Fruit fly (Drosophila melanogaster): ENCODE results near the gene CG10472.

CG10472 gene

dm6 chr3L:6062860-6063607 lies at the start of gene CG10472:
CG10472 (minus strand) TSS chr3L:6062910.
- peak; percentile 13 for TF ChIP-seq CG12768 (GFP tag; optimal IDR thresholded peaks at IDR 0.05)
- no peak for TF ChIP-seq Crg-1 (GFP tag; optimal IDR thresholded peaks at IDR 0.05)
- no peak for TF ChIP-seq Mnt (GFP tag; optimal IDR thresholded peaks at IDR 0.05)
- TF ChIP-seq CG1620 (GFP tag; optimal IDR thresholded peaks at IDR 0.05): no peak
- TF ChIP-seq tj (GFP tag; optimal IDR thresholded peaks at IDR 0.05): no peak
- peak; percentile 82 for TF ChIP-seq cic (GFP tag; optimal IDR thresholded peaks at IDR 0.05)
- TF ChIP-seq bab1 (GFP tag; optimal IDR thresholded peaks at IDR 0.05): no peak
- TF ChIP-seq cnc (optimal IDR thresholded peaks at IDR 0.05): no peak
- TF ChIP-seq kay (GFP tag; ENCODE audit: borderline replicate concordance): peak; percentile 76

- no peak for TF ChIP-seq CG1620 (GFP tag; optimal IDR thresholded peaks at IDR 0.05)
- TF ChIP-seq Crg-1 (GFP tag; optimal IDR thresholded peaks at IDR 0.05): no peak
- no peak for TF ChIP-seq CG12768 (GFP tag; optimal IDR thresholded peaks at IDR 0.05)
- no peak for TF ChIP-seq pad (GFP tag; optimal IDR thresholded peaks at IDR 0.05)
- no peak for TF ChIP-seq Hr96 (GFP tag; optimal IDR thresholded peaks at IDR 0.05)
- no peak for TF ChIP-seq CG7045 (GFP tag; optimal IDR thresholded peaks at IDR 0.05)
- no peak for TF ChIP-seq CG33017 (tag; optimal IDR thresholded peaks at IDR 0.05)
- TF ChIP-seq bab1 (GFP tag; optimal IDR thresholded peaks at IDR 0.05): no peak
- no peak for TF ChIP-seq CG14711 (tag; optimal IDR thresholded peaks at IDR 0.05)
- no peak for TF ChIP-seq kay (GFP tag; ENCODE audit: borderline replicate concordance)
- TF ChIP-seq CG11617 (GFP tag; optimal IDR thresholded peaks at IDR 0.05): no peak
- TF ChIP-seq CG7101 (tag; optimal IDR thresholded peaks at IDR 0.05): no peak
Observed at dm6 chr3L:6111458-6111857, 48.7 kb upstream of the CG10472 start.

DNA sequence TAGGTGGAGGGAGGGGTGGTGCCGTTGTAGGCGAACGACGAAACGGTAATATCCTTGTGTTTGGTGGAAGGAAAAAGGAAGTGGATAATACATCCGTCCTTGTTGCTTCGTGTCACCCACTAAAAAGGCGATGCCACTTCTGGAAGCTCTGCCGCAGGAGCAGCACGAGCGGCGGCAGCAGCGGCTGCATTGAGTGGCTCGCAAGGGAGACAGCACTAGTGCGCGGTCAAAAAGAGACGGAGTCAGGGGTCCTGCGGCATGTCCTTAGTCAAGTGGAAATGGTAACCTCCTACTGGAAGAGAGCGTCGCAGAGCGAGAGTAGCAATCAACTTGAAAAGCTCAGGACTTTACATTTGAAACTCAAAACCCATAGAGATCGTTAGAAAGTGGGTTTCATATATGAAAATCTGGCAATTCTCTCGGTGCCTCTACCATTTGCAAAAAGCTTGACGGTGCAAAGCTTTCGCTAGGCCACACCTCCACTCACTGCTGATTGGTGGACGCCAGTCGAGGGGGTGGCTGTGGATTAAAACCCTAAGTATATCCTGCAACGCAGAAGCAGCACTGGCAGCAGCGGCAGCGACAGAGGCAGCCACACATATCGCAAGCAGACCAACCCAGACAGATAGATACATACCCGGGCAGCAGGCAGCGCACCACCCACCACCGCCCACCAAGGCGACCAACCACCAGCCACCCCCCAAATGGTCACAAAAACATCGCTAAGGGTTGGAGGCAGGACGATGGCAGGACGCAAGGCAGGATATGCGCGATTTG lies 48.2 kb upstream of the CG10472 start:
- no peak for TF ChIP-seq CG33017 (tag; optimal IDR thresholded peaks at IDR 0.05)
- TF ChIP-seq CG5204 (GFP tag; optimal IDR thresholded peaks at IDR 0.05): no peak
- TF ChIP-seq CG7101 (tag; optimal IDR thresholded peaks at IDR 0.05): no peak
- no peak for TF ChIP-seq Clk (GFP tag; optimal IDR thresholded peaks at IDR 0.05)
- no peak for TF ChIP-seq Mnt (GFP tag; optimal IDR thresholded peaks at IDR 0.05)
- no peak for TF ChIP-seq cic (GFP tag; optimal IDR thresholded peaks at IDR 0.05)
- TF ChIP-seq CG1620 (GFP tag; optimal IDR thresholded peaks at IDR 0.05): no peak
- no peak for TF ChIP-seq tj (GFP tag; optimal IDR thresholded peaks at IDR 0.05)
- no peak for TF ChIP-seq CG14711 (tag; optimal IDR thresholded peaks at IDR 0.05)
- no peak for TF ChIP-seq CG7045 (GFP tag; optimal IDR thresholded peaks at IDR 0.05)
- no peak for TF ChIP-seq pad (GFP tag; optimal IDR thresholded peaks at IDR 0.05)
- TF ChIP-seq kay (GFP tag; ENCODE audit: borderline replicate concordance): no peak
- no peak for TF ChIP-seq toe (GFP tag; optimal IDR thresholded peaks at IDR 0.05)

dm6 chr3L:6108264-6109060 lies 45.8 kb upstream of the CG10472 start:
- TF ChIP-seq kay (GFP tag; ENCODE audit: borderline replicate concordance): no peak
- TF ChIP-seq cic (GFP tag; optimal IDR thresholded peaks at IDR 0.05): no peak
- TF ChIP-seq bab1 (GFP tag; optimal IDR thresholded peaks at IDR 0.05): no peak
- TF ChIP-seq CG1620 (GFP tag; optimal IDR thresholded peaks at IDR 0.05): no peak
- no peak for TF ChIP-seq cnc (optimal IDR thresholded peaks at IDR 0.05)
- TF ChIP-seq Hr96 (GFP tag; optimal IDR thresholded peaks at IDR 0.05): no peak
- TF ChIP-seq tj (GFP tag; optimal IDR thresholded peaks at IDR 0.05): no peak
- no peak for TF ChIP-seq CG7045 (GFP tag; optimal IDR thresholded peaks at IDR 0.05)
- no peak for TF ChIP-seq CG5204 (GFP tag; optimal IDR thresholded peaks at IDR 0.05)
- TF ChIP-seq toe (GFP tag; optimal IDR thresholded peaks at IDR 0.05): no peak
- TF ChIP-seq CG7101 (tag; optimal IDR thresholded peaks at IDR 0.05): no peak
- TF ChIP-seq pad (GFP tag; optimal IDR thresholded peaks at IDR 0.05): no peak
- TF ChIP-seq CG33017 (tag; optimal IDR thresholded peaks at IDR 0.05): no peak
- TF ChIP-seq CG14711 (tag; optimal IDR thresholded peaks at IDR 0.05): no peak

- no peak for TF ChIP-seq CG14711 (tag; optimal IDR thresholded peaks at IDR 0.05)
- no peak for TF ChIP-seq CG1620 (GFP tag; optimal IDR thresholded peaks at IDR 0.05)
- TF ChIP-seq bab1 (GFP tag; optimal IDR thresholded peaks at IDR 0.05): no peak
Observed at dm6 chr3L:6106717-6107116, 44.0 kb upstream of the CG10472 start.

dm6 chr3L:6105435-6105834 lies 42.7 kb upstream of the CG10472 start:
- TF ChIP-seq pad (GFP tag; optimal IDR thresholded peaks at IDR 0.05) (no peak), ovo (GFP tag; optimal IDR thresholded peaks at IDR 0.05) (no peak), Hr96 (GFP tag; optimal IDR thresholded peaks at IDR 0.05) (no peak), kay (GFP tag; ENCODE audit: borderline replicate concordance) (no peak), CG14711 (tag; optimal IDR thresholded peaks at IDR 0.05) (no peak), toe (GFP tag; optimal IDR thresholded peaks at IDR 0.05) (no peak)
